Fruit fly (Drosophila melanogaster) Kc167 (cell line): Measurements from ENCODE around the gene CG15425.

Experiments used
- Myc ChIP-seq: fragments of >200 bp; optimal IDR thresholded peaks from 2 replicates; lab custom pipeline; 2017; ENCODE audit warnings: missing external identifiers
- Sin3A ChIP-seq: fragments of >200 bp; optimal IDR thresholded peaks from 2 replicates; lab custom pipeline; 2018; ENCODE audit warnings: missing external identifiers
- h ChIP-seq: fragments of >200 bp; optimal IDR thresholded peaks from 3 replicates; lab custom pipeline; 2018; ENCODE audit warnings: missing external identifiers
- insv ChIP-seq: fragments of >200 bp; optimal IDR thresholded peaks from 3 replicates; lab custom pipeline; 2018; ENCODE audit warnings: missing external identifiers

dm6 chr2L:4211335-4211753 is 46.0 kb upstream of the CG15425 start:
- TF ChIP-seq Myc (lab: Kevin White, UChicago) (no peak), Sin3A (lab: Kevin White, UChicago) (no peak), insv (no peak), h (lab: Kevin White, UChicago) (no peak)
